Worm (Caenorhabditis elegans) whole organism, midembryonic: ENCODE data around the gene lin-46.

Experiments
- T22C8.4 ChIP-seq: fragments of 200-800 bp; sonication (Bioruptor generic); IDR thresholded peaks from 2 replicates; pipeline ENCODE4 v1.3.6; 2022; ENCODE audit warnings: missing genetic modification characterization, missing compliant biosample characterization
- cog-1 ChIP-seq: sonication (generic microtip); optimal IDR thresholded peaks from 2 replicates; lab custom pipeline; 2016; ENCODE audit warnings: missing genetic modification characterization, missing compliant biosample characterization
- flt-1 ChIP-seq: fragments of 200-800 bp; sonication (Bioruptor generic); IDR thresholded peaks from 2 replicates; pipeline ENCODE4 v1.3.6; 2022; ENCODE audit warnings: missing genetic modification characterization, missing compliant biosample characterization
- klf-2 ChIP-seq: fragments of 200-800 bp; sonication (Bioruptor generic); conservative IDR thresholded peaks from 2 replicates; pipeline ENCODE4 v1.3.6; 2022; ENCODE audit warnings: missing genetic modification reagents, missing genetic modification characterization, missing compliant biosample characterization
- med-1 ChIP-seq: sonication (generic microtip); optimal IDR thresholded peaks from 2 replicates; lab custom pipeline; 2017; ENCODE audit warnings: missing genetic modification characterization, mild to moderate bottlenecking, missing compliant biosample characterization, antibody characterized with exemption, missing genetic modification reagents; ENCODE audit not compliant: insufficient read depth
- ref-1 ChIP-seq: fragments of 200-800 bp; sonication (Bioruptor generic); conservative IDR thresholded peaks from 2 replicates; pipeline ENCODE4 v1.3.6; 2022; ENCODE audit warnings: missing genetic modification reagents, missing genetic modification characterization, missing compliant biosample characterization
- tab-1 ChIP-seq: fragments of 200-800 bp; sonication (Bioruptor generic); IDR thresholded peaks from 2 replicates; pipeline ENCODE4 v1.3.6; 2022; ENCODE audit warnings: missing genetic modification characterization, missing compliant biosample characterization
- ztf-23 ChIP-seq: fragments of 200-800 bp; sonication (Bioruptor generic); IDR thresholded peaks from 2 replicates; pipeline ENCODE4 v1.3.6; 2022; ENCODE audit warnings: missing genetic modification reagents, missing genetic modification characterization, missing compliant biosample characterization
- ztf-29 ChIP-seq: fragments of 200-800 bp; sonication (Bioruptor generic); IDR thresholded peaks from 2 replicates; pipeline ENCODE4 v1.3.6; 2022; ENCODE audit warnings: missing genetic modification reagents, missing genetic modification characterization, missing compliant biosample characterization

Gene lin-46

DNA sequence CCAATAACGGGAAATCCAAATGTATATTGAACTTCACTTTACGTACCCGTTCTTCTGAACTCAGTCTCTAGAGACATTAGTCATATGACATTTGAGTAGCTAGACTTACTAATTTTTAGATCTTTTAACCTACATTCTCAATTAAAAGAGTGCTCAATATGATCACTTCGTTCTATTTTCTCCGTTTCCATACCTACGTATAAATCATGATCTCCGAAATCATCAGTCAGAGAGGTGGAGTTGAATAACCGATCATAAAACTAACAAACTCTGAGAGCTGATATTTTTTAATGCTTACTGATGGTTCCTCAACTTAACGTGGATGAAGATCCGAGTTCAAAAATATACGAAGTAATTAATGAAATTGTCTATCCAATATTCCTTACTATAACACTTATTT lies 4.6 kb upstream of the lin-46 start, which contains the start of gene srd-35:
srd-35 (plus strand) TSS at position 301 of the 400 bp plus-strand sequence.
- TF ChIP-seq tab-1 = no peak
- TF ChIP-seq klf-2 (GFP tag; lab: Robert Waterston, UW) = no peak
- no peak for TF ChIP-seq med-1 (GFP tag; lab: Kevin White, UChicago)
- TF ChIP-seq ztf-29 (GFP tag; lab: Robert Waterston, UW) = no peak
- no peak for TF ChIP-seq T22C8.4 (GFP tag; lab: Robert Waterston, UW)
- TF ChIP-seq flt-1 (GFP tag; lab: Robert Waterston, UW) = no peak
- TF ChIP-seq ref-1 (GFP tag; lab: Robert Waterston, UW) = no peak
- TF ChIP-seq cog-1 (tag; lab: Kevin White, UChicago) = no peak
- TF ChIP-seq ztf-23 (GFP tag; lab: Robert Waterston, UW) = no peak

- TF ChIP-seq klf-2 (GFP tag; lab: Robert Waterston, UW) (no peak), ref-1 (GFP tag; lab: Robert Waterston, UW) (no peak), tab-1 (no peak), flt-1 (GFP tag; lab: Robert Waterston, UW) (no peak), cog-1 (tag; lab: Kevin White, UChicago) (no peak), med-1 (GFP tag; lab: Kevin White, UChicago) (no peak), ztf-23 (GFP tag; lab: Robert Waterston, UW) (no peak), ztf-29 (GFP tag; lab: Robert Waterston, UW) (no peak), T22C8.4 (GFP tag; lab: Robert Waterston, UW) (no peak)
Measured at ce11 chrV:12967110-12967509, 1.5 kb upstream of the lin-46 start, which contains the start of gene R186.3. TSS of gene R186.3 (minus strand) at chrV:12967210.

DNA sequence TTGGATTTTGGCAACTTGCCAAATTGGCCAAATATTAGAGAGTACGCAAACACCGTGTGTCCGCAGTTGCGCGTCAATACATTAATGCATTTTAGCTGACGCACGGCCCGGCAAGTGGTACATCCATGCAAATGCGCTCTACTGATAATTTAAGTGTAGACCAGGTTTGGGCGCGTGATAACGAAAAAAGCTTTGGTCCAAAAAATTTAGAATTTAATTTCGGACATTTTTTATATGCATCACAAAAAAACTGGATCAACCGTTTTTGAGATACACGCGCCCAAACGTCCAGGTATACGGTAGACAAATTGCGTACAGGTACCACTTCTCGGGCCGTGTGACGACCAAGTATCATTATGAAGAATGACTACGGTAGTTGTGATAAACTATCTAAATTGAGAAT lies 729 bp upstream of the lin-46 start, which contains the start of gene R186.8:
R186.8 (minus strand) TSS at position 58 of the 403 bp plus-strand sequence.
- peak; percentile 52 for TF ChIP-seq cog-1 (tag; lab: Kevin White, UChicago)

DNA sequence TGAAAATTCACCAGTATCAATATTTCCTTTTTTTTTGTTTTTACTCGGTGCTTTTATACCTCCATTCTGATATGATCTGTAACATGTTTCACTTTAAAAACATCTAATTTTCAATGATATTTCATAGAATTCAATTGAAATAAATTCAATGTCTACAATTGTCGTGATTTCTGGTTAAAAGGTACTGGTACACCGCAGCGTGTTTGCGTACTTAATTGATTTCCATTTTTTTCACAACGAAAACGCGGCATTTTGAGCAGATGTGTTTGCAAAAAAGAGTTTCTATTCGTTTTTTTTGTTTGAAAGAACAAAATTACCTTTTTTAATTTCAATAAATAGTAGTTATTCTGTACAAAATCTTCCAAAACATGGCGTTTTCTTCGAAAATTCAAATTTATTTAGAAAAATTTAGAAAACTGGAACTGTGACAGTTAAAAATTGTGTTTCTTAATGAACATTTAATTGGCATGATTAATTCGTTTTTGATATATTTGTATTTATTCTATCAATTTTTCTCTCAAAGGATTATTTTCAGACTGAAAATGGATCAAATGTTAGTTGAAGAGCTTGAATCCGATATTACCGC lies 2.0 kb downstream of the lin-46 start, which contains the start of gene pnn-1:
pnn-1 (plus strand) TSS at position 536 of the 586 bp plus-strand sequence.
- no peak for TF ChIP-seq tab-1
- TF ChIP-seq ref-1 (GFP tag; lab: Robert Waterston, UW) = no peak
- TF ChIP-seq klf-2 (GFP tag; lab: Robert Waterston, UW) = no peak
- no peak for TF ChIP-seq ztf-29 (GFP tag; lab: Robert Waterston, UW)
- TF ChIP-seq cog-1 (tag; lab: Kevin White, UChicago) = no peak
- TF ChIP-seq ztf-23 (GFP tag; lab: Robert Waterston, UW) = no peak
- no peak for TF ChIP-seq flt-1 (GFP tag; lab: Robert Waterston, UW)
- no peak for TF ChIP-seq med-1 (GFP tag; lab: Kevin White, UChicago)
- no peak for TF ChIP-seq T22C8.4 (GFP tag; lab: Robert Waterston, UW)

DNA sequence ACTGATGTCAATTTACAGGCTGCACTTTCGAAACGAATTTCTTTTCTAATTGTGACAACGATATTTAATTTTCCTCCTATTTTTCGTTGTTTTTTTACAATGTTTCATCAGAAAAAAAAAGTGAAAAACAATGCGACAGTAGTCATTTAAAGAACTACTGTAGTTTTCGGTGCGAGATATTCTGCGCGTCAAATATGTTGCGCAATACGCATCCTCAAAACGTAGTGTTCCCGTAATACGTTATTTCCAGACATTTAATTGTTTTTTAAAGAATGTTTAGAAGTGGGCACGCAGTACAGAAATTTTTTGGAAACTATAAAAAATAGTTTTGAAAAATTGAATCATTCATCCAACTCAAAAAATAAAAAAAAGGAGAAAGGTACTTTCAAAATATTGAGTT lies 5.4 kb downstream of the lin-46 start:
- no peak for TF ChIP-seq tab-1
- no peak for TF ChIP-seq ztf-23 (GFP tag; lab: Robert Waterston, UW)
- TF ChIP-seq ztf-29 (GFP tag; lab: Robert Waterston, UW) = no peak
- no peak for TF ChIP-seq cog-1 (tag; lab: Kevin White, UChicago)
- TF ChIP-seq flt-1 (GFP tag; lab: Robert Waterston, UW) = no peak
- no peak for TF ChIP-seq klf-2 (GFP tag; lab: Robert Waterston, UW)
- no peak for TF ChIP-seq T22C8.4 (GFP tag; lab: Robert Waterston, UW)
- TF ChIP-seq ref-1 (GFP tag; lab: Robert Waterston, UW) = no peak
- no peak for TF ChIP-seq med-1 (GFP tag; lab: Kevin White, UChicago)

DNA sequence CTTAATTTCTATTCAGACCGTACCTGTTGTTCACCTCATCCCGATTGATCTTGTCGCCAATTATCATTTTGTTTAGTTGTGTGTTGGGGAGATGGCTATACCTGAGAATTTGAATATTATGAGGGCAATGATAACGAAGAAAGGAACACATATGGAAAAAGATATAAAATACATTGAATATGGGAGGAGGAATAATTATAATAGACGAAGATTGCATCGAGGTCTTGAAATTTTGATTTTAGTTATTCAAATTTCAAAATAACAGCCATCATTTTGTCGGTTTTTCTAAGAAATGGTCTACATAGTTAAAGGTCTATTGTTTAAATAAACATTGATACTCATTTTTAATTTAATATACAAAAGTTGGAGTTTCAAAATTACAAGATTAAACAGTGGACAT lies 18.4 kb downstream of the lin-46 start, which contains the start of gene shw-3:
shw-3 (minus strand) TSS at position 101 of the 400 bp plus-strand sequence.
- TF ChIP-seq med-1 (GFP tag; lab: Kevin White, UChicago) (no peak), klf-2 (GFP tag; lab: Robert Waterston, UW) (no peak), tab-1 (no peak), cog-1 (tag; lab: Kevin White, UChicago) (no peak), ztf-29 (GFP tag; lab: Robert Waterston, UW) (no peak), ztf-23 (GFP tag; lab: Robert Waterston, UW) (no peak)

DNA sequence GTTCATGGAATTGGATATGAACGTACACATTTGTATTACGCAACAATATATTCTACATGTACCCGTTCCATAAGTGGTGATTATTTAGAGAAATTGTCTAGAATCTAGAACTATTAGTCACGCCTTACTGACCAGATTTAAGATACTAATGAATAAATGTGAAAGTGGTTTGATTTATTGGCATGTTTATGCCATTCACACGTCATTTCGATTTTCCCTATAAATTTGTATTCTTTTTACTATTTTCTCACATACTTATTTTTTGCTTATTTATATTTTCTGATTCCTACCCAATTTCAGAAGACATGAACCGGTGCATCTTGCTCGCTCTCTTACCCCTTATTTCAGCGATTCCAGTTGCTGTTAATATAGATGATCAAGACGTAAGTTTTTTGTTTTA lies 19.6 kb downstream of the lin-46 start, which contains the start of gene F15B9.8:
F15B9.8 (plus strand) TSS at position 301 of the 400 bp plus-strand sequence.
- no peak for TF ChIP-seq klf-2 (GFP tag; lab: Robert Waterston, UW)
- TF ChIP-seq T22C8.4 (GFP tag; lab: Robert Waterston, UW) = no peak
- no peak for TF ChIP-seq ref-1 (GFP tag; lab: Robert Waterston, UW)
- no peak for TF ChIP-seq med-1 (GFP tag; lab: Kevin White, UChicago)
- no peak for TF ChIP-seq cog-1 (tag; lab: Kevin White, UChicago)
- TF ChIP-seq tab-1 = no peak
- no peak for TF ChIP-seq flt-1 (GFP tag; lab: Robert Waterston, UW)
- TF ChIP-seq ztf-29 (GFP tag; lab: Robert Waterston, UW) = no peak
- no peak for TF ChIP-seq ztf-23 (GFP tag; lab: Robert Waterston, UW)

- TF ChIP-seq ref-1 (GFP tag; lab: Robert Waterston, UW) = no peak
- TF ChIP-seq ztf-29 (GFP tag; lab: Robert Waterston, UW) = no peak
- TF ChIP-seq klf-2 (GFP tag; lab: Robert Waterston, UW) = no peak
- no peak for TF ChIP-seq tab-1
- TF ChIP-seq cog-1 (tag; lab: Kevin White, UChicago) = no peak
- TF ChIP-seq ztf-23 (GFP tag; lab: Robert Waterston, UW) = no peak
- no peak for TF ChIP-seq med-1 (GFP tag; lab: Kevin White, UChicago)
- no peak for TF ChIP-seq flt-1 (GFP tag; lab: Robert Waterston, UW)
- TF ChIP-seq T22C8.4 (GFP tag; lab: Robert Waterston, UW) = no peak
Measured at ce11 chrV:12992891-12993290, 24.2 kb downstream of the lin-46 start, which contains the start of the genes F15B9.11 and dsl-7. TSS of gene F15B9.11 (minus strand) at chrV:12992895. TSS of gene dsl-7 (plus strand) at chrV:12993150.

DNA sequence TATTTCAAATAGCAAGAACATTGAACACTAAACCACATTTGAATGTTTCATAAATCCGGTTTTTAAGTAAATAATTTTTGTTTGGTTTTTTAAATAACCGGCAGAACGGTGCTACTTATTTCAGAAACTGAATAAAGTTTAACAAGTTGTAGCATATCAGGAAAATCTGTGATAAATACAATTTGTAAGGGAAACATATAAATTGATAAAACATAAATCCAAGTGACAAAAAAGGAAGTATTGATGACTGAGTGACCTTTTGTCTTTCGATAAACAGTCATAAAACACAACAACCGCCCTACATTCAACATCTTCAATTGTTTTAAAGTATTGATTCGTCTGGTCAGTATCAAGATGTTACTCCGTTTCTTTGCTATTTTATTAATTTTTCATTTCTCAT lies 26.6 kb downstream of the lin-46 start, which contains the start of gene far-5:
far-5 (plus strand) TSS at position 301 of the 400 bp plus-strand sequence.
- no peak for TF ChIP-seq med-1 (GFP tag; lab: Kevin White, UChicago)
- no peak for TF ChIP-seq ztf-23 (GFP tag; lab: Robert Waterston, UW)
- TF ChIP-seq T22C8.4 (GFP tag; lab: Robert Waterston, UW) = no peak
- no peak for TF ChIP-seq cog-1 (tag; lab: Kevin White, UChicago)
- TF ChIP-seq ztf-29 (GFP tag; lab: Robert Waterston, UW) = no peak
- no peak for TF ChIP-seq flt-1 (GFP tag; lab: Robert Waterston, UW)
- no peak for TF ChIP-seq ref-1 (GFP tag; lab: Robert Waterston, UW)
- no peak for TF ChIP-seq klf-2 (GFP tag; lab: Robert Waterston, UW)
- no peak for TF ChIP-seq tab-1
